Fruit fly (Drosophila melanogaster) whole organism, embryonic: ENCODE data around the gene neur.

ENCODE experiments used
- Ada2b ChIP-seq: fragments of 200-800 bp; sonication (Bioruptor generic); IDR thresholded peaks from 2 replicates; pipeline ENCODE4 v1.3.6; 2022; ENCODE audit warnings: missing biosample characterization, missing genetic modification characterization
- CG11085 ChIP-seq: fragments of 200-800 bp; sonication (Bioruptor generic); IDR thresholded peaks from 2 replicates; pipeline ENCODE4 v1.3.6; 2022; ENCODE audit warnings: missing biosample characterization, missing genetic modification characterization
- CG12659 ChIP-seq: fragments of 200-800 bp; sonication (Bioruptor generic); optimal IDR thresholded peaks from 3 replicates; lab custom pipeline; 2017; ENCODE audit warnings: mild to moderate bottlenecking, missing biosample characterization, missing genetic modification reagents, missing genetic modification characterization
- CG13775 ChIP-seq: fragments of 200-800 bp; sonication (Bioruptor generic); optimal IDR thresholded peaks from 3 replicates; lab custom pipeline; 2017; ENCODE audit warnings: missing biosample characterization, mild to moderate bottlenecking, missing genetic modification characterization
- CG14860 ChIP-seq: fragments of 200-800 bp; sonication (Bioruptor generic); IDR thresholded peaks from 3 replicates; pipeline ENCODE4 v1.3.6; 2022; ENCODE audit warnings: missing biosample characterization, missing genetic modification characterization; ENCODE audit not compliant: partially characterized antibody
- CG15514 ChIP-seq: fragments of 200-800 bp; sonication (Bioruptor generic); optimal IDR thresholded peaks from 3 replicates; lab custom pipeline; 2017; ENCODE audit warnings: missing biosample characterization, missing genetic modification characterization, mild to moderate bottlenecking, moderate library complexity, missing genetic modification reagents
- CG17612 ChIP-seq: fragments of 200-800 bp; sonication (Bioruptor generic); IDR thresholded peaks from 2 replicates; pipeline ENCODE4 v1.3.6; 2022; ENCODE audit warnings: missing biosample characterization, missing genetic modification characterization
- CG18619 ChIP-seq: fragments of 200-800 bp; sonication (Bioruptor generic); optimal IDR thresholded peaks from 3 replicates; lab custom pipeline; 2017; ENCODE audit warnings: missing biosample characterization, mild to moderate bottlenecking, missing genetic modification characterization
- CG2129 ChIP-seq: fragments of 200-800 bp; sonication (Bioruptor generic); IDR thresholded peaks from 2 replicates; pipeline ENCODE4 v1.3.6; 2022; ENCODE audit warnings: missing biosample characterization, missing genetic modification characterization; ENCODE audit not compliant: partially characterized antibody
- CG31365 ChIP-seq: fragments of 200-800 bp; sonication (Bioruptor generic); optimal IDR thresholded peaks from 2 replicates; lab custom pipeline; 2018; ENCODE audit warnings: missing biosample characterization, mild to moderate bottlenecking, missing genetic modification characterization
- CG32532 ChIP-seq: fragments of 200-800 bp; sonication (Bioruptor generic); IDR thresholded peaks from 2 replicates; pipeline ENCODE4 v1.3.6; 2022; ENCODE audit warnings: missing biosample characterization, missing genetic modification characterization
- CG3281 ChIP-seq: fragments of 200-800 bp; sonication (Bioruptor generic); optimal IDR thresholded peaks from 3 replicates; lab custom pipeline; 2017; ENCODE audit warnings: missing biosample characterization, mild to moderate bottlenecking, missing genetic modification characterization
- CG33213 ChIP-seq: fragments of 200-800 bp; sonication (Bioruptor generic); optimal IDR thresholded peaks from 3 replicates; lab custom pipeline; 2016; ENCODE audit warnings: missing biosample characterization, missing genetic modification characterization
- CG34422 ChIP-seq: fragments of 200-800 bp; sonication (Bioruptor generic); IDR thresholded peaks from 3 replicates; pipeline ENCODE4 v1.3.6; 2022; ENCODE audit warnings: missing biosample characterization, missing genetic modification characterization
- CG3726 ChIP-seq: fragments of 200-800 bp; sonication (Bioruptor generic); IDR thresholded peaks from 3 replicates; pipeline ENCODE4, ENCODE4 v1.3.6; 2022; ENCODE audit warnings: missing biosample characterization, missing genetic modification characterization
- CG43689 ChIP-seq: fragments of 200-800 bp; sonication (Bioruptor generic); IDR thresholded peaks from 2 replicates; pipeline ENCODE4 v1.3.6; 2022; ENCODE audit warnings: missing biosample characterization, missing genetic modification characterization
- CG4424 ChIP-seq: fragments of 200-800 bp; sonication (Bioruptor generic); optimal IDR thresholded peaks from 3 replicates; lab custom pipeline; 2016; ENCODE audit warnings: missing biosample characterization, missing genetic modification characterization
- CG4617 ChIP-seq: fragments of 200-800 bp; sonication (Bioruptor generic); optimal IDR thresholded peaks from 3 replicates; lab custom pipeline; 2016; ENCODE audit warnings: missing biosample characterization, missing genetic modification characterization, borderline replicate concordance
- CG7372 ChIP-seq: fragments of 200-800 bp; sonication (Bioruptor generic); IDR thresholded peaks from 2 replicates; pipeline ENCODE4 v1.3.6; 2022; ENCODE audit warnings: missing biosample characterization, missing genetic modification characterization
- CG7987 ChIP-seq: fragments of 200-800 bp; sonication (Bioruptor generic); optimal IDR thresholded peaks from 2 replicates; lab custom pipeline; 2018; ENCODE audit warnings: missing biosample characterization, mild to moderate bottlenecking, missing genetic modification characterization, moderate library complexity
- Chrac-16 ChIP-seq: fragments of 200-800 bp; sonication (Bioruptor generic); optimal IDR thresholded peaks from 3 replicates; lab custom pipeline; 2016; ENCODE audit warnings: missing biosample characterization, missing genetic modification characterization
- Doc3 ChIP-seq: fragments of 200-800 bp; sonication (Bioruptor generic); IDR thresholded peaks from 3 replicates; pipeline ENCODE4 v1.3.6; 2022; ENCODE audit warnings: missing biosample characterization, missing genetic modification characterization; ENCODE audit not compliant: partially characterized antibody
- Dp ChIP-seq: fragments of 200-800 bp; sonication (Bioruptor generic); optimal IDR thresholded peaks from 2 replicates; lab custom pipeline; 2018; ENCODE audit warnings: missing biosample characterization, mild to moderate bottlenecking, missing genetic modification characterization, moderate library complexity
- E2f2 ChIP-seq: fragments of 200-800 bp; sonication (Bioruptor generic); IDR thresholded peaks from 2 replicates; pipeline ENCODE4 v1.3.6; 2022; ENCODE audit warnings: missing biosample characterization, missing genetic modification characterization
- H2.0 ChIP-seq: fragments of 200-800 bp; sonication (Bioruptor generic); IDR thresholded peaks from 2 replicates; pipeline ENCODE4 v1.3.6; 2022; ENCODE audit warnings: missing biosample characterization, missing genetic modification characterization
- Hand ChIP-seq: fragments of 200-800 bp; sonication (Bioruptor generic); optimal IDR thresholded peaks from 2 replicates; lab custom pipeline; 2017; ENCODE audit warnings: mild to moderate bottlenecking, missing biosample characterization, missing genetic modification reagents, missing genetic modification characterization
- Hsf ChIP-seq: fragments of 200-800 bp; sonication (Bioruptor generic); optimal IDR thresholded peaks from 3 replicates; lab custom pipeline; 2016; ENCODE audit warnings: missing biosample characterization, missing genetic modification characterization
- Lhr ChIP-seq: fragments of 200-800 bp; sonication (Bioruptor generic); optimal IDR thresholded peaks from 3 replicates; lab custom pipeline; 2017; ENCODE audit warnings: mild to moderate bottlenecking, missing biosample characterization, missing genetic modification reagents, missing genetic modification characterization
- MESR4 ChIP-seq: fragments of 200-800 bp; sonication (Bioruptor generic); optimal IDR thresholded peaks from 2 replicates; lab custom pipeline; 2018; ENCODE audit warnings: missing biosample characterization, mild to moderate bottlenecking, missing genetic modification characterization, moderate library complexity
- Nf-YA ChIP-seq: fragments of 200-800 bp; sonication (Bioruptor generic); IDR thresholded peaks from 2 replicates; pipeline ENCODE4 v1.3.6; 2022; ENCODE audit warnings: missing biosample characterization, missing genetic modification characterization
- Sox102F ChIP-seq: fragments of 200-800 bp; sonication (Bioruptor generic); optimal IDR thresholded peaks from 2 replicates; lab custom pipeline; 2018; ENCODE audit warnings: missing biosample characterization, mild to moderate bottlenecking, missing genetic modification characterization, moderate library complexity
- Xbp1 ChIP-seq: fragments of 200-800 bp; sonication (Bioruptor generic); optimal IDR thresholded peaks from 3 replicates; lab custom pipeline; 2016; ENCODE audit warnings: missing biosample characterization, mild to moderate bottlenecking, missing genetic modification characterization
- ash1 ChIP-seq: fragments of 200-800 bp; sonication (Bioruptor generic); optimal IDR thresholded peaks from 2 replicates; lab custom pipeline; 2018; ENCODE audit warnings: missing biosample characterization, mild to moderate bottlenecking, missing genetic modification characterization
- ci ChIP-seq: fragments of 200-800 bp; sonication (Bioruptor generic); IDR thresholded peaks from 3 replicates; pipeline ENCODE4 v1.3.6; 2022; ENCODE audit warnings: missing biosample characterization, missing genetic modification characterization
- ewg ChIP-seq: fragments of 200-800 bp; sonication (Bioruptor generic); optimal IDR thresholded peaks from 3 replicates; lab custom pipeline; 2017; ENCODE audit warnings: mild to moderate bottlenecking, missing biosample characterization, missing genetic modification reagents, missing genetic modification characterization
- mam ChIP-seq: fragments of 200-800 bp; sonication (Bioruptor generic); optimal IDR thresholded peaks from 3 replicates; lab custom pipeline; 2016; ENCODE audit warnings: missing biosample characterization, missing genetic modification characterization
- nerfin-2 ChIP-seq: fragments of 200-800 bp; sonication (Bioruptor generic); IDR thresholded peaks from 2 replicates; pipeline ENCODE4 v1.3.6; 2022; ENCODE audit warnings: missing biosample characterization, missing genetic modification characterization; ENCODE audit not compliant: partially characterized antibody
- odd ChIP-seq: fragments of 200-800 bp; sonication (Bioruptor generic); optimal IDR thresholded peaks from 2 replicates; lab custom pipeline; 2017; ENCODE audit warnings: missing biosample characterization, mild to moderate bottlenecking, missing genetic modification characterization
- p53 ChIP-seq: fragments of 200-800 bp; sonication (Bioruptor generic); optimal IDR thresholded peaks from 2 replicates; lab custom pipeline; 2016; ENCODE audit warnings: missing biosample characterization, missing genetic modification characterization
- phol ChIP-seq: fragments of 200-800 bp; sonication (Bioruptor generic); optimal IDR thresholded peaks from 3 replicates; lab custom pipeline; 2018; ENCODE audit warnings: missing biosample characterization, mild to moderate bottlenecking, missing genetic modification characterization, moderate library complexity
- pnt ChIP-seq: fragments of 200-800 bp; sonication (Bioruptor generic); optimal IDR thresholded peaks from 3 replicates; lab custom pipeline; 2016; ENCODE audit warnings: missing biosample characterization, missing genetic modification characterization
- pzg ChIP-seq: fragments of 200-800 bp; sonication (Bioruptor generic); optimal IDR thresholded peaks from 3 replicates; lab custom pipeline; 2018; ENCODE audit warnings: missing biosample characterization, mild to moderate bottlenecking, missing genetic modification characterization, moderate library complexity
- sisA ChIP-seq: fragments of 200-800 bp; sonication (Bioruptor generic); IDR thresholded peaks from 2 replicates; pipeline ENCODE4 v1.3.6; 2022; ENCODE audit warnings: missing biosample characterization, missing genetic modification characterization
- slbo ChIP-seq: fragments of 200-800 bp; sonication (Bioruptor generic); IDR thresholded peaks from 2 replicates; pipeline ENCODE4 v1.3.6; 2022; ENCODE audit warnings: missing biosample characterization, missing genetic modification characterization
- tin ChIP-seq: fragments of 200-800 bp; sonication (Bioruptor generic); optimal IDR thresholded peaks from 3 replicates; lab custom pipeline; 2016; ENCODE audit warnings: missing biosample characterization, missing genetic modification characterization
- tll ChIP-seq, 2 experiments: fragments of 200-800 bp in 1 of 2; fragments of >200 bp in 1 of 2; sonication (Bioruptor generic) in 1 of 2; optimal IDR thresholded peaks; 2 replicates each; lab custom pipeline; 2017 to 2019; ENCODE audit warnings: missing biosample characterization in 2 of 2, missing genetic modification characterization in 2 of 2, mild to moderate bottlenecking in 1 of 2, moderate library complexity in 1 of 2
- vnd ChIP-seq: fragments of 200-800 bp; sonication (Bioruptor generic); IDR thresholded peaks from 3 replicates; pipeline ENCODE4 v1.3.6; 2022; ENCODE audit warnings: missing biosample characterization, missing genetic modification characterization; ENCODE audit not compliant: partially characterized antibody
- zfh1 ChIP-seq: fragments of 200-800 bp; sonication (Bioruptor generic); IDR thresholded peaks from 3 replicates; pipeline ENCODE4 v1.3.6; 2022; ENCODE audit warnings: missing biosample characterization, missing genetic modification characterization

The neur gene

DNA sequence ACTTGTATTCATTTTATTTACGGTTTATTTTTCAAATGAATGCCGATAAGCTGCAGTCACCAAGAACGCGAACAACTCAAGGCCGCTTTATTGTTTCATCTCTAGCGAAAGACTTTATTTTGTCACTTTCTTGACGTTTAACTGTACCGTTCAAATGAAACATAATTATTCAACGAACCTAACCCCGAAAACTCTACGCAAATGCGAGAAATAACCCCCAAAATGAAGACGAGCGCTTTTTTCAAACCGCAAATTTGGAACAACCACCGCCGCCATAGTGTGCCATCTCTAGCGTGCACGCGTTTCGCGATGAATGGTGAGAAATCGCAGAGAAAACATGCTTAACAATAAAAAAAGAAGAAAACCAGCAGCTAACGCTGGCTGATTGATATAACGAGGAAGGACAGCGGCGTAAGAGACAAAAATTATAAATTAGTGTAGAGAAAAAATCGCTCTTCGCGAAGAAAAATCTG, 54.6 kb downstream of the neur start, which contains the start of gene CG11970 (continued):
- TF ChIP-seq ash1: no peak
- TF ChIP-seq CG7372 (GFP tag; lab: Robert Waterston, UW): 0 out of 2 replicates have a peak, but pooled peaks have one; percentile 40
- peak; percentile 39 for TF ChIP-seq CG13775 (GFP tag; lab: Kevin White, UChicago)
- TF ChIP-seq H2.0 (GFP tag; lab: Robert Waterston, UW): 0 out of 2 replicates have a peak, but pooled peaks have one; percentile 3
- peak; percentile 26; the same call in 1 of the 3 replicates for TF ChIP-seq CG14860 (GFP tag; lab: Robert Waterston, UW)
- peak; percentile 73 for TF ChIP-seq slbo
- TF ChIP-seq Sox102F (GFP tag; lab: Kevin White, UChicago): no peak
- TF ChIP-seq Dp: peak; percentile 73
- TF ChIP-seq CG3726 (GFP tag; lab: Robert Waterston, UW): no peak
- TF ChIP-seq odd (GFP tag; lab: Kevin White, UChicago): no peak
- no peak for TF ChIP-seq Hand (GFP tag; lab: Kevin White, UChicago)
- TF ChIP-seq CG43689: no peak
- TF ChIP-seq Xbp1: peak; percentile 9
- TF ChIP-seq zfh1 (GFP tag; lab: Robert Waterston, UW): peak; percentile 56; the same call in 2 of the 3 replicates
- peak; percentile 86 for TF ChIP-seq MESR4 (GFP tag; lab: Kevin White, UChicago)
- TF ChIP-seq E2f2 (GFP tag; lab: Robert Waterston, UW): peak; percentile 86
- peak; percentile 66 for TF ChIP-seq CG15514 (GFP tag; lab: Kevin White, UChicago)
- peak; percentile 36 for TF ChIP-seq Chrac-16
- TF ChIP-seq CG4424 (GFP tag; lab: Kevin White, UChicago): peak; percentile 20
- TF ChIP-seq Nf-YA: no peak
- TF ChIP-seq ci (GFP tag; lab: Robert Waterston, UW): 0 out of 3 replicates have a peak, but pooled peaks have one; percentile 34
- peak; percentile 11 for TF ChIP-seq Lhr
- peak; percentile 34 for TF ChIP-seq Hsf (GFP tag; lab: Kevin White, UChicago)
- peak; percentile 60; the same call in 2 of the 3 replicates for TF ChIP-seq Doc3 (GFP tag; lab: Robert Waterston, UW)
- 0 out of 2 replicates have a peak, but pooled peaks have one; percentile 10 for TF ChIP-seq CG2129 (GFP tag; lab: Robert Waterston, UW)
- TF ChIP-seq mam (GFP tag; lab: Kevin White, UChicago): peak; percentile 49
- peak; percentile 9 for TF ChIP-seq CG33213 (GFP tag; lab: Kevin White, UChicago)
- TF ChIP-seq nerfin-2: 0 out of 2 replicates have a peak, but pooled peaks have one; percentile 19
- peak; percentile 55 for TF ChIP-seq sisA
- no peak for TF ChIP-seq CG31365
- TF ChIP-seq CG7987 (GFP tag; lab: Kevin White, UChicago): no peak
- peak; percentile 23 for TF ChIP-seq tin (GFP tag; lab: Kevin White, UChicago)
- TF ChIP-seq CG18619 (GFP tag; lab: Kevin White, UChicago): peak; percentile 22
- 0 out of 3 replicates have a peak, but pooled peaks have one; percentile 48 for TF ChIP-seq CG34422
- peak; percentile 21 for TF ChIP-seq CG3281 (GFP tag; lab: Kevin White, UChicago)
- TF ChIP-seq CG17612 (GFP tag; lab: Robert Waterston, UW): no peak
- TF ChIP-seq CG4617 (GFP tag; lab: Kevin White, UChicago): peak; percentile 69
- TF ChIP-seq pnt (GFP tag; lab: Kevin White, UChicago): peak; percentile 12
- TF ChIP-seq phol (tag; lab: Kevin White, UChicago): peak; percentile 78
- peak; percentile 43; the same call in 1 of the 2 replicates for TF ChIP-seq CG32532
- 0 out of 3 replicates have a peak, but pooled peaks have one; percentile 20 for TF ChIP-seq vnd (GFP tag; lab: Robert Waterston, UW)
- TF ChIP-seq ewg (GFP tag; lab: Kevin White, UChicago): no peak
- TF ChIP-seq CG11085 (GFP tag; lab: Robert Waterston, UW): 0 out of 2 replicates have a peak, but pooled peaks have one; percentile 44
- peak; percentile 16 for TF ChIP-seq p53 (GFP tag; lab: Kevin White, UChicago)
- peak; percentile 57 for TF ChIP-seq pzg (GFP tag; lab: Kevin White, UChicago)
- TF ChIP-seq tll (GFP tag; optimal IDR thresholded peaks at IDR 0.05; lab: Kevin White, UChicago): no peak
- TF ChIP-seq CG12659: peak; percentile 30
- TF ChIP-seq Ada2b: peak; percentile 16; the same call in 1 of the 2 replicates
